Worm (Caenorhabditis elegans) whole organism, L3 larva: ENCODE measurements around the gene cap-1.

Experiments used
- nhr-11 ChIP-seq: fragments of 150-350 bp; optimal IDR thresholded peaks from 2 replicates; lab custom pipeline; 2014; ENCODE audit warnings: missing biosample characterization, missing genetic modification characterization
- nhr-12 ChIP-seq: fragments of 150-350 bp; optimal IDR thresholded peaks from 2 replicates; lab custom pipeline; 2014; ENCODE audit warnings: missing biosample characterization, missing genetic modification characterization
- unc-39 ChIP-seq: sonication (generic microtip); optimal IDR thresholded peaks from 4 replicates; lab custom pipeline; 2017; ENCODE audit warnings: missing biosample characterization, missing genetic modification characterization

DNA sequence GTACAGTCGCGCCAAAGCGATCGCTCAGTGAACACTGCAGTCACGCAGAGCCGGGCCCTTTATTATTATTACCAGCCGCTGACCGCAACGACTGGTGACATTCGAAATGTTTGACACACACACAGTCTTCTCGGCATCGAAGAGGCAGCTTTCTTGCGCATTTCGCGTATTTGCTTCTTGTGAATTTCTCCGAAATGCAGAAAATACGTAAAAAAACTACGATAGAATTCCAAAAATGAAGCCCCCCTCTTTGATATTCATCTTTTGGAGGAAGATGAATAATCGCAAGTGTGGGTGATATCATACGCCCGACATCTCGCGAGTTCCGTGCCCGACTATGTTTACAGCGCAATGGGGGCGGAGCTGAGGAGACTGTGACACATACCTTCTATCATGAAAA, 23.2 kb upstream of the cap-1 start:
- TF ChIP-seq unc-39 (tag; lab: Kevin White, UChicago) (no peak), nhr-12 (tag; lab: Kevin White, UChicago) (no peak), nhr-11 (tag; lab: Kevin White, UChicago) (no peak)
